Fruit fly (Drosophila melanogaster): Measurements from ENCODE around the gene mew.

The mew gene

dm6 chrX:13280235-13280634, 21.9 kb upstream of the mew start (continued):
- TF ChIP-seq cad (GFP tag; optimal IDR thresholded peaks at IDR 0.05) (no peak), Pdp1 (GFP tag; optimal IDR thresholded peaks at IDR 0.05) (peak in 1 of 2 experiments; percentile 10), chinmo (GFP tag; IDR thresholded peaks at IDR 0.05; ENCODE audit: partially characterized antibody) (0 out of 4 replicates have a peak, but pooled peaks have one; percentile 55), CG34422 (GFP tag; IDR thresholded peaks at IDR 0.05) (no peak), CG7987 (GFP tag; optimal IDR thresholded peaks at IDR 0.05) (no peak), CG14860 (GFP tag; IDR thresholded peaks at IDR 0.05; ENCODE audit: partially characterized antibody) (no peak), amos (GFP tag; IDR thresholded peaks at IDR 0.05; ENCODE audit: partially characterized antibody) (no peak), CG9215 (GFP tag; IDR thresholded peaks at IDR 0.05) (no peak), peb (GFP tag; IDR thresholded peaks at IDR 0.05) (no peak), TFAM (GFP tag; optimal IDR thresholded peaks at IDR 0.05) (no peak), ci (GFP tag; IDR thresholded peaks at IDR 0.05) (peak; percentile 57; the same call in 1 of the 3 replicates), CG10267 (tag; optimal IDR thresholded peaks at IDR 0.05) (no peak), sqz (GFP tag; optimal IDR thresholded peaks at IDR 0.05) (no peak), chn (GFP tag; optimal IDR thresholded peaks at IDR 0.05) (no peak), Trl (optimal IDR thresholded peaks at IDR 0.05) (peak; percentile 32 to 59), Trl (GFP tag; optimal IDR thresholded peaks at IDR 0.05) (no peak), tup (GFP tag; optimal IDR thresholded peaks at IDR 0.05) (no peak), al (GFP tag; IDR thresholded peaks at IDR 0.05) (no peak), CG6654 (GFP tag; optimal IDR thresholded peaks at IDR 0.05) (no peak)

DNA sequence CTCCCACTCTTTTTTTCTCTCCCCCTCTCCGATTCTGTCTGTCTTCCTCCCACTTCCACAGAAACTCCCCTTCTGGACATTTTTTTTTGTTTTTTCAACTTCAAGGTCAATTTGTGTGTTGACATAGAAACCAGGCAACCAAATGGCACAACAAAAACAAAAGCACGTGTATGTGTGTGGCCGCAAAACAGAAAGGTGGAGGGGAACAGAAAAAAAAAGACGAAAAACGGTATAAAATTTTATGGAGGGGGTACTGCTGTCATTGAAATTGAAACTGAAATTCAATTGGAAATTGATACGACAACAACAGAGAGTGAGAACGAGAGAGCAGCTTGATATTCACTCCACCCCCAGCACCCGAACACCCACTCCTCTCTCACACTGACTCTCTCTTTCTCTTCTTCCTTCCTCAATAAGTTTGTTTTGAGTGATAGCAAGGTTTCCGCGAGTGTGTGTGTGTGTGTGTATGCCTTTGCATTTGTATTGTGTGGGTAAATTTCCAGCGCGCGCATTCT, 20.2 kb upstream of the mew start:
- no peak for TF ChIP-seq Stat92E (GFP tag; optimal IDR thresholded peaks at IDR 0.05)
- peak; percentile 55 for TF ChIP-seq Med (GFP tag)
- no peak for TF ChIP-seq chif (GFP tag; optimal IDR thresholded peaks at IDR 0.05)
- TF ChIP-seq Asciz (GFP tag; optimal IDR thresholded peaks at IDR 0.05) = no peak
- TF ChIP-seq twi (tag; optimal IDR thresholded peaks at IDR 0.05) = no peak
- TF ChIP-seq wdn (GFP tag; IDR thresholded peaks at IDR 0.05) = no peak
- peak; percentile 14; the same call in 1 of the 2 replicates for TF ChIP-seq CG13287 (GFP tag; IDR thresholded peaks at IDR 0.05; ENCODE audit: partially characterized antibody)
- no peak for TF ChIP-seq CrebB (tag; optimal IDR thresholded peaks at IDR 0.05)
- TF ChIP-seq wek (GFP tag; optimal IDR thresholded peaks at IDR 0.05) = no peak
- TF ChIP-seq CG3838 (GFP tag; optimal IDR thresholded peaks at IDR 0.05) = no peak
- TF ChIP-seq Spps (tag; optimal IDR thresholded peaks at IDR 0.05) = no peak
- TF ChIP-seq Trl (optimal IDR thresholded peaks at IDR 0.05) = peak; percentile 76 to 86
- TF ChIP-seq Trl (GFP tag; optimal IDR thresholded peaks at IDR 0.05) = no peak
- no peak for TF ChIP-seq Elba2 (GFP tag; optimal IDR thresholded peaks at IDR 0.05)
- TF ChIP-seq NC2β (GFP tag; optimal IDR thresholded peaks at IDR 0.05) = no peak
- no peak for TF ChIP-seq unc-4 (GFP tag; IDR thresholded peaks at IDR 0.05; ENCODE audit: partially characterized antibody)
- TF ChIP-seq toy (GFP tag; IDR thresholded peaks at IDR 0.05) = no peak
- no peak for TF ChIP-seq CG6689 (GFP tag; IDR thresholded peaks at IDR 0.05)
- TF ChIP-seq cas (GFP tag; IDR thresholded peaks at IDR 0.05) = no peak
- TF ChIP-seq CG12236 (GFP tag; optimal IDR thresholded peaks at IDR 0.05) = no peak
- TF ChIP-seq CG6765 (GFP tag; optimal IDR thresholded peaks at IDR 0.05) = peak; percentile 23
- TF ChIP-seq schlank (tag; optimal IDR thresholded peaks at IDR 0.05) = no peak
- TF ChIP-seq CG7745 (tag; optimal IDR thresholded peaks at IDR 0.05) = no peak
- no peak for TF ChIP-seq B-H1 (GFP tag; IDR thresholded peaks at IDR 0.05)
- TF ChIP-seq sr (GFP tag; IDR thresholded peaks at IDR 0.05) = no peak
- TF ChIP-seq CG30403 (GFP tag; optimal IDR thresholded peaks at IDR 0.05) = no peak
- TF ChIP-seq sqz (GFP tag; optimal IDR thresholded peaks at IDR 0.05) = peak; percentile 71
- no peak for TF ChIP-seq CG12299 (tag; optimal IDR thresholded peaks at IDR 0.05)
- peak; percentile 2 for TF ChIP-seq exex (tag; optimal IDR thresholded peaks at IDR 0.05)
- no peak for TF ChIP-seq CG15073 (GFP tag; optimal IDR thresholded peaks at IDR 0.05)
- peak; percentile 24 for TF ChIP-seq abd-A (tag; optimal IDR thresholded peaks at IDR 0.05)
- TF ChIP-seq CG8281 (tag; optimal IDR thresholded peaks at IDR 0.05) = no peak
- TF ChIP-seq CG13123 (GFP tag; optimal IDR thresholded peaks at IDR 0.05) = no peak
- no peak for TF ChIP-seq hbn (GFP tag; IDR thresholded peaks at IDR 0.05; ENCODE audit: partially characterized antibody)
